Worm (Caenorhabditis elegans): ENCODE data around the gene elo-2.

DNA sequence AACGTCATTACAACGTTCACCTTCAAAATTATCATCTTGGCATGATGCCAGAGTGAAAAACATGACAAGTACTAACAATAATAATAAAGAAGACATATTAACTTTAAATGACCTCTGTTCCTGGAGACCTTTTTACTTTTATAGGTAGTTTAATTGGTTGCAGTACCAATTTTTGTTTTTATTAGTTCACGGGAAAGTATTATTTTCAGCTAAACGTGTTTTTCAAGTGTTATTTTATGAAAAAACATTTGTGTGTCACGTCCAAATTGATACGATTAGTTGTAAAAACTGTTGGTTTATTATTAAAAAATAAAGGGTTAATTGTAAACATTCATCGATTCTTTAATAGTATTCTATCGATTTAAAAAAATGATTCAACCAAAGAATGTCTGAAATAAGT is 8.5 kb upstream of the elo-2 start, which contains the start of gene grl-24:
- TF ChIP-seq ztf-4 (tag; optimal IDR thresholded peaks at IDR 0.05) (no peak), ama-1 (optimal IDR thresholded peaks at IDR 0.05) (no peak), nhr-6 (tag; optimal IDR thresholded peaks at IDR 0.05) (no peak)
